Fruit fly (Drosophila melanogaster) whole organism, larva: ENCODE measurements around the gene dbe.

Experiments
- noc ChIP-seq: fragments of 200-800 bp; sonication (Bioruptor generic); optimal IDR thresholded peaks from 3 replicates; lab custom pipeline; 2019; ENCODE audit warnings: missing biosample characterization, mild to moderate bottlenecking, missing genetic modification characterization, moderate library complexity

dbe gene

DNA sequence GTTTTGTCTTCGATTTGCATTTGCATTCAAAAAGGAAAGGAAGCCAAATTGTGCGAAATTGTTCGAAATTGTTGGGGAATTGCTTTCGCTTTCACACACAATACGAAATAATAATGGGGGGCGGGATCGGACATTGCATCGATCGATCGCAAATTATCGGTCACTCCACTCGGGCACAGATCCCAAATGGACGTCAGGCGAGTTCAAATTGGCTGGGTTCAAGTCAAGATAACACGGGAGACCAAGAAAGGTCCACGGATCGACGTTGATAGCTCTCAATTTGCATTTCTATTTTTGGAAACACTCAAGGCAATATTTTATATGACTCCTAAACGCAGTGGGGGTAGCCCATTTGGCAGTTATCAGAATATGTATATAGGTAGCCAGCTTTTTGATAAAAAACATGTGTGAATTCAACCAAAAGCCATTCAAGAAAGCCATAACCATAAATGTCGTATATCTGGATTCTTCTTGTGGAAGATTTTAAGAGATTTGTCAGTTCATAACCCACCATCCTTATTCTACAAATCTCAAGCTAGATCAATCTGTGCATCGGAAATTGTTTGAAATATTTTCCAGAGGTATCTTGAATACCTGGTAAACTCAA lies 20.4 kb downstream of the dbe start:
- TF ChIP-seq noc (tag; lab: Kevin White, UChicago) = no peak

DNA sequence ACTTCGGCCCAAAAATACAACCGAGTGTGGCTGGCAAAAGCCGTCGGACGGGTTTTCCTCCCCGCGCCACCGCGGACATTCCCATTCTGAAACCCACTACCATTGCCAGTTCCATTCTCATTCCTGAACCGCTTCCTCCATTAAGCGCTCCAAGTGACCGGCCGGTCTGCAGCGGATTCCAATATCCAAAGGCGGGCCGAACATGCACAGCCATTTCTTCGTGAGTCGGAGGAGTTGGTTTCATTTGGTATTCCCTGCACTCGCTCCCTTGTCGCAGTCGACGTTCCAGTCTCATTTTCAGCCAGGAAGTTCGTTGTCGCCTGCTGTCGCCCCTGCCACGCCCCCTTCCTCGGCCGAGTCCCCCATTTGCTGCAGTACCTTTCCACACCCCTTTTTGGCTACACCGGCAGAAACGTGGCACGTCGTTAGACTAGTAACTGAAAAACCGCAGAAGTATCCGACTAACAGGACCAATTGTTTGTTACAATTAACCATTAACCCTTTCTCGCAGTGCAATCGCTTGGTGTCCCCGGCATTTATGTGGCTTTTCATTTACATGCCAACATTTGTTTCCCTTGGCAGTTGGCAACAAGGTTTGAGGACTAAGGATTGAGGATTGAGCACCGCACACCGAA lies 21.6 kb downstream of the dbe start:
- TF ChIP-seq noc (tag; lab: Kevin White, UChicago) = no peak

- TF ChIP-seq noc (tag; lab: Kevin White, UChicago) = peak; percentile 75
Observed at dm6 chr2L:847189-847987, 22.3 kb downstream of the dbe start.

dm6 chr2L:846167-846868 lies 23.3 kb downstream of the dbe start:
- TF ChIP-seq noc (tag; lab: Kevin White, UChicago) = peak; percentile 38

DNA sequence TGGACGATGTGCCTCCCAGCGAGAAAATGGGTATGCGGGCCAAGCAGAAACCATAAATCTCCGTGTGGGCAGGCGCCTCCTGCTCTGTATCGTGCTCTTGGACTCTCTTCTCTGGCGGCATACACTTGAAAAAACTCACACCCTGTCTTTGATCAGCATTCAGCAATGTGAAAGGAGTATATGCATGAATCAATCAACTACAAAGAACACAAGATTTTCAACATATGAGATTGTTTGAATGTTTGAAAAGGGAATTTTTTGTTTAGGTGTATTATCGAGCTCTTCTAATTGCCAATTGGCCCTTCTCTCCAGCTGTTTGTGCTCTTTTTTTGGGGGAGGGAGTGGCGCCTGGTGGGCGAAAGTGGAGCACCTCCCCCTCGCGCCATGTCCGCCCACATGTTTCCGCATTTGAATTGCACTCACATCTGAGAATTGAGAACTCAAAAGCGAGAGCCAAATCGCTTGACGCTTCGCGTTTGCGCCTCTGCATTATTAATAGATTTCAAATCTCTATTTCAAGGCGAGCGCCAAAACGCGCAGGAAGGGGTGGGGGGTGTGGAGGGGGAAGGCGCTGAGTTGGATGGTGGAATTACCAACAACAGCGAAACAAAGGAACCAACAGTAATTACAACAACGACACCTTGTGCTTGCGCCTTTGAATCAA lies 24.2 kb downstream of the dbe start:
- peak; percentile 45 for TF ChIP-seq noc (tag; lab: Kevin White, UChicago)

DNA sequence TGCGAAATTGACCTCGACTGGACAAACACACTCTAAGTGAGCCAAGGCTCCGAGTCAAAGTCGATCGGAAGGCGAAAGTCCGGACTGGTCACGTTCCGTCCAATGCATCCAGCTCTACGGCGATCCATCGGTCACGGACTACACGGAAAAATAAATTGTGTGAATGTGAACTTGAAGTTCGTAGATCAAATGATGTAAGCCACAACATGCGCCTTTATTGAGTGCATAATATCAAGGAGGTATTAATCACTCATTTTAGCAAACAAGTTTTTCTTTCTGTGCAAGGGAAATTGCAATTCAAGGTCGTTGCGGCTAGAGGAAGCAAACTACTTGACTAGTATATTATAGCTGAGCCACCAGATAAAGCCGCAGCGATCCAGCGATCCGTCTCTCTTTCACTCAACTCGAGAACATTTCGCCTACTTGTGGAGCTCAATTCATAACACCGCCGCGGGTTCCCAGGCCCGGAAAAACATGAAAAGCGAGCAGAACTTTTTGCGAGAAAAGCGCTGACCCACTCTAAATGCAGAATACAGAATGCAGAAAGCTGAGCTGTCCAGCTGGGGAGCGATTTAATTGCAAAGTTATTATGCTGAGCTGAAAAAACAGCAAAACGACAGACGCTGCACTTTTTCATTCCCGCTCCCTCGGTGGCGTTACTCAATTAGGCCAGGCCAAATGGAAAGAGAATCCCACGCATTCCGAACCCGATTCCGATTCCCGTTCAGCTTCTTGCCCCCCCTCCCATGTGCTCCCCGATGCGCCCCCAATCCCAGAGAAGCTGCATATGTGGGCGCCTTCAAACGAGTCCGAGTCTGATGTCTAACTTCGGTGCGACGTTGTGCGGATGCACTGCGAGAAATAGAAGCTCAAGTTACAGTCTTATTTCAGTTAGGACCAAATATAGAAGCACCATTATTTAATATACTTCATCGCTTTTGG lies 25.5 kb downstream of the dbe start:
- no peak for TF ChIP-seq noc (tag; lab: Kevin White, UChicago)

- no peak for TF ChIP-seq noc (tag; lab: Kevin White, UChicago)
Observed at dm6 chr2L:843301-843700, 26.4 kb downstream of the dbe start.

DNA sequence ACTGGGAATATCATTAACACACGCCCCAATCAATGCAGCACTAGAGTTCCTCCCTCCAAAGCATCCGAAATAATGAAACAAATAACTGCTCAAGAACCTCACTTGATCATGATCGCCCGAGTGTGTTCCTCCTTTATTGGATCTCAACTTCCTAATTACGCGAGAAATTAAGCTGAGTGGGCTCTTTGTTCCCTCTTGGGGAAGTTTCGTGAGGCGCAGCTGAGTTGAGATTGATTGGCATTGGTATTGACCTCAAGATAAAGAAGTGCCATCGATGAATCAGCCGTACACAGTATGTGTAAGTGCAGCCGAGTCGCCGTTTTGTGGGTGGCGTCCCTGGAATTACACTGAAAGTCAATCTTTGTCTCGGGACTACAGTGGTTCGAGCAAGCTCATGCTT lies 26.8 kb downstream of the dbe start:
- no peak for TF ChIP-seq noc (tag; lab: Kevin White, UChicago)

DNA sequence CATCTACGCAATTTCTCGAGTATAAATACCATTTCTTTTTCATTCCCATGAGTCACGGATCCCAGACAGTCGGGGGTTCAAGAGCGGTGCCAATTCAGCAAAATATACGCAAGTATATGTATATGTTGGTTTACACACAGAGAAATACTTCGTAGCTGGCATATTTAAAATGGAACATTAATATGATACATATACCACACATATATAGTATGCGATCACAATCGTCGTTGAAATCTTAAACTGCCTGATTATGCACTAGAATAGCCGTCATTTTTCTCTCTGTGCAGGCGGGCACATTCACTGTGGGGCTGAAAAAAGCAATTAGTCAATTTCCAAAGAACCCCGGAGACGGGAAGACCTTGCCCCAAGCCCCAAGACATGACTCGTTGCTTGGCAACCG lies 27.9 kb downstream of the dbe start:
- peak; percentile 84 for TF ChIP-seq noc (tag; lab: Kevin White, UChicago)

- no peak for TF ChIP-seq noc (tag; lab: Kevin White, UChicago)
Observed at dm6 chr2L:840716-841115, 28.9 kb downstream of the dbe start.

- TF ChIP-seq noc (tag; lab: Kevin White, UChicago) = no peak
Observed at dm6 chr2L:840022-840421, 29.6 kb downstream of the dbe start.

DNA sequence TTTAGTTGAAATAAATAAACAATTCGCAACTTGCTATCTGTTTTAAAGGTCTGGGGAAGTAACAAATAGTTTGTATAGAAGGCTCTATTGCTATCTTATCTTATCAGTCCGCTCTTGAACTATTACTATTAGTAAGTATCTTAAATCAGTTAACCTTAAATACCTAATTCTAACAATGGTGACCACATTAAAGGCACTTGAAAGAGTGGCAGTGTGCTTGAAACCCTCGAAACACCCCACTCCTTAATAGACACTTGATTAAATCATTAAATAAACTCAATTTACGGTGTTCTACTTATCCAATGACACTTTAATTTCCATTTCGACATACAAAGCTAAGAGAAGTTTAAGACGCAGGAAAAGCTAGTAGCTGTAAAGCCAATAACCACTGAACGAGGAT lies 30.9 kb downstream of the dbe start:
- peak; percentile 67 for TF ChIP-seq noc (tag; lab: Kevin White, UChicago)

DNA sequence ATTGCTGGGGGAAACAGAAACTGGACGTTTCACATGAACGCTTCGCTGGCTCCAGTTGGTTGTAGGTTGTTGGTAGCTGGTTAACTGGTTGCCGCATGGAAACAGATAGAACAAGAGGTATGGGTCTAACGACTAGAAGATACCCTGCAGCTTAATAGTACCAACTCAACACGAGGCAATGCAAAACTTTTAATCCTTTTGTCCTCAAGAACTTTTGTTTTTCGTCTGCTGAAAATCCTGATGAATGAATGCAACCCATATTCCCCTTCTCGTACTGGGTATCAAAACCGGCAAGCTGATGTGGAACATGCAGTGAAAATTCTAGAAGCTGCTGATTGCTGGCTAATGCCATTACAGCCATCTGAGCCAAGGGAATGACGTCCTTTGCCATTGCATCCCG lies 31.7 kb downstream of the dbe start:
- no peak for TF ChIP-seq noc (tag; lab: Kevin White, UChicago)
